Worm (Caenorhabditis elegans) whole organism, late embryonic: ENCODE results near the gene cka-1.

Experiments used
- ceh-34 ChIP-seq: sonication (generic microtip); optimal IDR thresholded peaks from 2 replicates; lab custom pipeline; 2016; ENCODE audit warnings: mild to moderate bottlenecking, missing genetic modification characterization, missing compliant biosample characterization
- elt-2 ChIP-seq: sonication (generic microtip); optimal IDR thresholded peaks from 2 replicates; lab custom pipeline; 2016; ENCODE audit warnings: missing genetic modification reagents, missing genetic modification characterization, missing compliant biosample characterization
- fax-1 ChIP-seq: sonication (generic microtip); optimal IDR thresholded peaks from 2 replicates; lab custom pipeline; 2016; ENCODE audit warnings: missing genotype, missing genetic modification characterization, missing compliant biosample characterization
- fkh-10 ChIP-seq: fragments of 150-350 bp; optimal IDR thresholded peaks from 2 replicates; lab custom pipeline; 2014; ENCODE audit warnings: missing biosample characterization, missing genetic modification reagents, missing genetic modification characterization
- nhr-11 ChIP-seq: fragments of 150-350 bp; optimal IDR thresholded peaks from 2 replicates; lab custom pipeline; 2014; ENCODE audit warnings: missing biosample characterization, missing genetic modification characterization
- pat-9 ChIP-seq: fragments of 200-800 bp; sonication (Bioruptor generic); optimal IDR thresholded peaks from 2 replicates; lab custom pipeline; 2018; ENCODE audit warnings: mild to moderate bottlenecking, missing genetic modification characterization, moderate library complexity, missing compliant biosample characterization
- sdc-2 ChIP-seq: sonication (generic microtip); optimal IDR thresholded peaks from 2 replicates; lab custom pipeline; 2016; ENCODE audit warnings: missing genotype, missing genetic modification characterization, missing compliant biosample characterization
- unc-86 ChIP-seq: sonication (generic microtip); optimal IDR thresholded peaks from 2 replicates; lab custom pipeline; 2016; ENCODE audit warnings: missing genetic modification characterization, missing compliant biosample characterization
- zip-5 ChIP-seq: sonication (generic microtip); optimal IDR thresholded peaks from 2 replicates; lab custom pipeline; 2016; ENCODE audit warnings: missing genetic modification characterization, missing compliant biosample characterization

- no peak for TF ChIP-seq zip-5 (tag; lab: Kevin White, UChicago)
- TF ChIP-seq fax-1 (tag; lab: Kevin White, UChicago): no peak
- no peak for TF ChIP-seq nhr-11 (tag; lab: Kevin White, UChicago)
- no peak for TF ChIP-seq pat-9 (tag; lab: Kevin White, UChicago)
- TF ChIP-seq elt-2: no peak
- no peak for TF ChIP-seq fkh-10 (GFP tag; lab: Kevin White, UChicago)
- TF ChIP-seq ceh-34: no peak
- TF ChIP-seq unc-86 (tag; lab: Kevin White, UChicago): no peak
- no peak for TF ChIP-seq sdc-2 (tag; lab: Kevin White, UChicago)
These were observed 7.5 kb upstream of the cka-1 start, which contains the start of gene C28D4.4 for ce11 chrIV:9744905-9745304.
